Worm (Caenorhabditis elegans) whole organism, mixed stage, embryonic: ENCODE results near the gene tmbi-4.

Experiments used
- bed-3 ChIP-seq: fragments of 200-800 bp; sonication (Bioruptor generic); optimal IDR thresholded peaks from 3 replicates; lab custom pipeline; 2018; ENCODE audit warnings: mild to moderate bottlenecking, missing genetic modification characterization, moderate library complexity, missing compliant biosample characterization
- blmp-1 ChIP-seq: fragments of 150-350 bp; optimal IDR thresholded peaks from 2 replicates; lab custom pipeline; 2014; ENCODE audit warnings: missing biosample characterization, missing genetic modification characterization
- ceh-39 ChIP-seq: fragments of 150-350 bp; optimal IDR thresholded peaks from 2 replicates; lab custom pipeline; 2014; ENCODE audit warnings: missing biosample characterization, missing genetic modification characterization
- ceh-43 ChIP-seq: fragments of 200-800 bp; sonication (Bioruptor generic); optimal IDR thresholded peaks from 2 replicates; lab custom pipeline; 2018; ENCODE audit warnings: mild to moderate bottlenecking, missing genetic modification characterization, moderate library complexity, missing compliant biosample characterization
- ceh-83 ChIP-seq: fragments of 200-800 bp; sonication (Bioruptor generic); optimal IDR thresholded peaks from 2 replicates; lab custom pipeline; 2018; ENCODE audit warnings: mild to moderate bottlenecking, missing genetic modification characterization, missing compliant biosample characterization
- ces-1 ChIP-seq: fragments of 150-350 bp; optimal IDR thresholded peaks from 2 replicates; lab custom pipeline; 2014; ENCODE audit warnings: missing biosample characterization, missing genetic modification reagents, missing genetic modification characterization
- drap-1 ChIP-seq: fragments of 200-800 bp; sonication (Bioruptor generic); optimal IDR thresholded peaks from 3 replicates; lab custom pipeline; 2018; ENCODE audit warnings: mild to moderate bottlenecking, missing genetic modification characterization, missing compliant biosample characterization
- elt-1 ChIP-seq: sonication (generic microtip); optimal IDR thresholded peaks from 2 replicates; lab custom pipeline; 2017; ENCODE audit warnings: missing genetic modification characterization, mild to moderate bottlenecking, missing compliant biosample characterization, antibody characterized with exemption, moderate library complexity, borderline replicate concordance; ENCODE audit not compliant: insufficient read depth
- elt-3 ChIP-seq: fragments of 150-350 bp; optimal IDR thresholded peaks from 2 replicates; lab custom pipeline; 2014; ENCODE audit warnings: missing biosample characterization, missing genetic modification characterization
- flh-1 ChIP-seq: fragments of 200-800 bp; sonication (Bioruptor generic); optimal IDR thresholded peaks from 2 replicates; lab custom pipeline; 2018; ENCODE audit warnings: mild to moderate bottlenecking, missing genetic modification characterization, moderate library complexity, missing compliant biosample characterization
- ham-2 ChIP-seq: fragments of 200-800 bp; sonication (Bioruptor generic); optimal IDR thresholded peaks from 2 replicates; lab custom pipeline; 2018; ENCODE audit warnings: mild to moderate bottlenecking, missing genetic modification characterization, missing compliant biosample characterization
- lin-32 ChIP-seq: fragments of 200-800 bp; sonication (Bioruptor generic); optimal IDR thresholded peaks from 2 replicates; lab custom pipeline; 2018; ENCODE audit warnings: mild to moderate bottlenecking, missing genetic modification characterization, missing compliant biosample characterization
- mab-5 ChIP-seq: fragments of 150-350 bp; optimal IDR thresholded peaks from 2 replicates; lab custom pipeline; 2014; ENCODE audit warnings: missing biosample characterization, missing genetic modification characterization
- mep-1 ChIP-seq: fragments of 150-350 bp; optimal IDR thresholded peaks from 2 replicates; lab custom pipeline; 2017; ENCODE audit warnings: missing biosample characterization, missing genetic modification reagents, missing genetic modification characterization, inconsistent platforms
- mls-2 ChIP-seq: sonication (generic microtip); optimal IDR thresholded peaks from 2 replicates; lab custom pipeline; 2016; ENCODE audit warnings: mild to moderate bottlenecking, missing genetic modification characterization, moderate library complexity, missing compliant biosample characterization
- nhr-12 ChIP-seq: fragments of 150-350 bp; optimal IDR thresholded peaks from 2 replicates; lab custom pipeline; 2014; ENCODE audit warnings: missing biosample characterization, missing genetic modification characterization
- nhr-2 ChIP-seq: fragments of 150-350 bp; optimal IDR thresholded peaks from 2 replicates; lab custom pipeline; 2014; ENCODE audit warnings: missing biosample characterization, missing genetic modification characterization
- nhr-237 ChIP-seq: fragments of 150-350 bp; optimal IDR thresholded peaks from 2 replicates; lab custom pipeline; 2014; ENCODE audit warnings: missing biosample characterization, missing genetic modification characterization
- nhr-28 ChIP-seq: fragments of 150-350 bp; optimal IDR thresholded peaks from 2 replicates; lab custom pipeline; 2014; ENCODE audit warnings: missing biosample characterization, missing genetic modification characterization
- nhr-76 ChIP-seq: sonication (generic microtip); optimal IDR thresholded peaks from 2 replicates; lab custom pipeline; 2017; ENCODE audit warnings: missing biosample characterization, missing genetic modification characterization
- pha-4 ChIP-seq: fragments of 150-350 bp; optimal IDR thresholded peaks from 2 replicates; lab custom pipeline; 2018; ENCODE audit warnings: missing biosample characterization, missing genetic modification reagents, missing genetic modification characterization
- sem-2 ChIP-seq: fragments of 200-800 bp; sonication (Bioruptor generic); optimal IDR thresholded peaks from 2 replicates; lab custom pipeline; 2018; ENCODE audit warnings: mild to moderate bottlenecking, missing genetic modification characterization, missing compliant biosample characterization
- snpc-4 ChIP-seq: fragments of 150-350 bp; optimal IDR thresholded peaks from 2 replicates; lab custom pipeline; 2014; ENCODE audit warnings: missing biosample characterization, missing genetic modification characterization
- sptf-1 ChIP-seq: sonication (generic microtip); optimal IDR thresholded peaks from 2 replicates; lab custom pipeline; 2017; ENCODE audit warnings: mild to moderate bottlenecking, missing genetic modification characterization, moderate library complexity, missing compliant biosample characterization
- tbx-8 ChIP-seq: fragments of 200-800 bp; sonication (Bioruptor generic); optimal IDR thresholded peaks from 2 replicates; lab custom pipeline; 2018; ENCODE audit warnings: mild to moderate bottlenecking, missing genetic modification characterization, moderate library complexity, missing compliant biosample characterization
- unc-120 ChIP-seq: sonication (generic microtip); optimal IDR thresholded peaks from 2 replicates; lab custom pipeline; 2017; ENCODE audit warnings: missing genetic modification characterization, missing compliant biosample characterization; ENCODE audit not compliant: poor library complexity, severe bottlenecking
- unc-39 ChIP-seq: fragments of 150-350 bp; optimal IDR thresholded peaks from 2 replicates; lab custom pipeline; 2014; ENCODE audit warnings: missing biosample characterization, missing genetic modification characterization
- zip-8 ChIP-seq: fragments of 150-350 bp; optimal IDR thresholded peaks from 2 replicates; lab custom pipeline; 2014; ENCODE audit warnings: missing biosample characterization, missing genetic modification characterization
- ztf-11 ChIP-seq: fragments of 150-350 bp; optimal IDR thresholded peaks from 2 replicates; lab custom pipeline; 2014; ENCODE audit warnings: missing biosample characterization, missing genetic modification characterization

Gene tmbi-4

DNA sequence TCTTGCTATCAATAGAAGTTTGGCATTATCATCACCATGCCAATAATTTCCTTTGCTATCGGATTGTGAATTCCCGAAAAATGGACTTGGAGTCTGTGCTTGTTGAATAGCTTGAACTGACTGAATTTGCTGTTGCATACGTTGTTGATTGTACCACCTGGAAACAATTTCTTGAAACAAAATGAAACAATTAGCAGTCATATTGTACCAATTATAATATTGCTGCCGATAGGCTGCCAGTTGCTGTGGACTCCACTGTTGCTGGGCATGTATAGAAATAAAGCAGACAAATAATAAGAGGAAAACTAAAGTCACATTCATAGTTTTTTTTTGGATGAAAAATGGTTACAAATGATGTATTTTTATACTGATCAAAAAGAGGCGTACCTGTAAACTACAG, 16.4 kb downstream of the tmbi-4 start, which contains the start of gene B0563.10:
Gene B0563.10 (minus strand): TSS at position 325 of the 400 bp plus-strand sequence.
- no peak for TF ChIP-seq mep-1 (tag; lab: Kevin White, UChicago)
- TF ChIP-seq mab-5 (tag; lab: Kevin White, UChicago): no peak
- TF ChIP-seq snpc-4 (tag; lab: Kevin White, UChicago): no peak
- no peak for TF ChIP-seq mls-2 (tag; lab: Kevin White, UChicago)
- TF ChIP-seq drap-1: no peak
- TF ChIP-seq pha-4 (tag; lab: Kevin White, UChicago): no peak
- no peak for TF ChIP-seq lin-32 (GFP tag; lab: Kevin White, UChicago)
- no peak for TF ChIP-seq nhr-28 (tag; lab: Kevin White, UChicago)
- TF ChIP-seq tbx-8 (GFP tag; lab: Kevin White, UChicago): no peak
- TF ChIP-seq unc-120 (tag; lab: Kevin White, UChicago): no peak

- TF ChIP-seq elt-3 (tag; lab: Kevin White, UChicago): no peak
- no peak for TF ChIP-seq blmp-1 (tag; lab: Kevin White, UChicago)
- TF ChIP-seq, all 35 proteins: peak for 0
Observed at ce11 chrX:9168239-9168638, 17.7 kb downstream of the tmbi-4 start, which contains the start of gene B0563.9. B0563.9 (plus strand) TSS chrX:9168539.

- no peak for TF ChIP-seq unc-39 (tag; lab: Kevin White, UChicago)
- TF ChIP-seq unc-120 (tag; lab: Kevin White, UChicago): no peak
- TF ChIP-seq mls-2 (tag; lab: Kevin White, UChicago): no peak
- no peak for TF ChIP-seq ceh-83 (GFP tag; lab: Kevin White, UChicago)
- no peak for TF ChIP-seq nhr-12
- no peak for TF ChIP-seq nhr-76
- no peak for TF ChIP-seq nhr-237
- TF ChIP-seq drap-1: no peak
- no peak for TF ChIP-seq bed-3 (GFP tag; lab: Kevin White, UChicago)
- no peak for TF ChIP-seq mep-1 (tag; lab: Kevin White, UChicago)
- no peak for TF ChIP-seq ham-2 (GFP tag; lab: Kevin White, UChicago)
- TF ChIP-seq ceh-43 (GFP tag; lab: Kevin White, UChicago): no peak
- no peak for TF ChIP-seq lin-32 (GFP tag; lab: Kevin White, UChicago)
- TF ChIP-seq nhr-2 (tag; lab: Kevin White, UChicago): no peak
- TF ChIP-seq zip-8 (tag; lab: Kevin White, UChicago): no peak
- TF ChIP-seq mab-5 (tag; lab: Kevin White, UChicago): no peak
Observed at ce11 chrX:9170058-9170457, 19.6 kb downstream of the tmbi-4 start.

DNA sequence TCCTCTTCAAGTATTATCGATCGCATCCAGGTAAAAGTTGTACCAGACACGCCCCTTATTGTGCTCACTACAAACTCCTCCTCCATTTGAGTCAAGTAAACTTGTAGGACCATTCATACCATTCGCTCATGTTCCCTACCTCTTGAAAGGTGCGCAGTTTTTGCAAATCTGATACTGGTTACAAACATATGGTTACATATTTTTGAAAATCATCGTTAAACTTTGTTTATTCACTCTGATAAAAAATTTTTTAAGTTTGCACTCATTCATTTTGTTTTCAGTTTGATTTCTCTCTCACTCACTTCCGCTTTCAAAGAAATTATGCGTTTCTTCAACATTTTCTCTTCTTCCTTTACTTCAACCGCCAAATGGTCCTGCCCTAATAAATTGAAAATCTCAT, 20.7 kb downstream of the tmbi-4 start, which contains the start of gene B0563.1:
Gene B0563.1 (plus strand): TSS at position 301 of the 400 bp plus-strand sequence.
- TF ChIP-seq drap-1 (no peak), tbx-8 (GFP tag; lab: Kevin White, UChicago) (no peak), sem-2 (GFP tag; lab: Kevin White, UChicago) (no peak), nhr-28 (tag; lab: Kevin White, UChicago) (no peak), unc-120 (tag; lab: Kevin White, UChicago) (no peak), snpc-4 (tag; lab: Kevin White, UChicago) (no peak), mls-2 (tag; lab: Kevin White, UChicago) (no peak), ztf-11 (tag; lab: Kevin White, UChicago) (no peak), lin-32 (GFP tag; lab: Kevin White, UChicago) (no peak), mep-1 (tag; lab: Kevin White, UChicago) (no peak), unc-39 (tag; lab: Kevin White, UChicago) (no peak), ces-1 (GFP tag; lab: Kevin White, UChicago) (no peak), nhr-2 (tag; lab: Kevin White, UChicago) (no peak), sptf-1 (tag; lab: Kevin White, UChicago) (no peak)

DNA sequence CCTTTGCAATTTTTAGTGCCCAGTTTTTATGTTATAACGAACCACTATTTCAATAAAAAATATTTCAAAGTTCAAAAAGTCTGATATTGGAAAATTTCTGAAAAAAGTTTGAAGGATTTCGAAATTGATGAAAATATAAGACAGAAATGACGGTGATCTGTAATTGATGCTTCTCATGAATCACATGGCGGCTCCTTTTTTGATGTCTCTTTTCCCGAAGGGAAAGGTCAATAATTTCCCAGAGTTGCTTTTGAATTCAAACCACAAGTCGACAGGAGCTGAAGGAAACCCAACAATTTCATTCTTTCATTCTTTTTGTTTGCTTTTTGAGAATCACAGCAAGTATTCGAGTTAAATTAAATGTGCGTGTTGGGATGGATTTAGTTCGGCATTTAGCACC, 21.8 kb downstream of the tmbi-4 start, which contains the start of gene B0563.18:
Gene B0563.18 (plus strand): TSS at position 301 of the 400 bp plus-strand sequence.
- TF ChIP-seq tbx-8 (GFP tag; lab: Kevin White, UChicago): no peak
- TF ChIP-seq drap-1: no peak
- no peak for TF ChIP-seq sptf-1 (tag; lab: Kevin White, UChicago)
- no peak for TF ChIP-seq nhr-2 (tag; lab: Kevin White, UChicago)
- no peak for TF ChIP-seq ceh-39 (tag; lab: Kevin White, UChicago)
- TF ChIP-seq elt-1: no peak
- no peak for TF ChIP-seq ham-2 (GFP tag; lab: Kevin White, UChicago)
- no peak for TF ChIP-seq flh-1 (GFP tag; lab: Kevin White, UChicago)
